Worm (Caenorhabditis elegans): ENCODE results near the gene Y62H9A.12.
"Not testable (repeated sequence)": the region's sequence is repeated elsewhere in the genome, so short reads cannot be mapped to it uniquely, and the experiment has no call there.

Gene Y62H9A.12

DNA sequence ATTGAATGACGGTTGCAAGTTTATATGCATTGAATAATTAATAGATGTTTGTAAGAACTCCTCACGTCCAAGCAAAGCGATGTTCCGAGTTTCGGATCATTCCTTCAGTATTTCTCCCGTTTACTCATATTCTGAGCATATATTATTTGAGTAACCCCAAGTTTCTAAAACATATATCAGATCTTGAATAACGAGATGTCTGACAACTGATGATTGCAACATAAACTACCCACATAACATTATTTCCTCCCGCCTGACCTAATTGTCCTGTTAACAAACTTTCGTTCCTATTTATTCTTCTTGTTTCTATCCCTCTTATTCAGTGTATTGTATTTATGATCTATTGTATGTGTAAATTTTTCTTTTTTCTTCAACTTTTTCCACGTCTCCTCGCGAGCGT, 47.2 kb downstream of the Y62H9A.12 start, which contains the start of gene C49F5.13:
TSS of gene C49F5.13 (plus strand) at position 301 of the 400 bp plus-strand sequence.
- not testable (repeated sequence) for TF ChIP-seq tab-1, T22C8.4, ztf-23 (GFP tag; IDR thresholded peaks at IDR 0.05)

DNA sequence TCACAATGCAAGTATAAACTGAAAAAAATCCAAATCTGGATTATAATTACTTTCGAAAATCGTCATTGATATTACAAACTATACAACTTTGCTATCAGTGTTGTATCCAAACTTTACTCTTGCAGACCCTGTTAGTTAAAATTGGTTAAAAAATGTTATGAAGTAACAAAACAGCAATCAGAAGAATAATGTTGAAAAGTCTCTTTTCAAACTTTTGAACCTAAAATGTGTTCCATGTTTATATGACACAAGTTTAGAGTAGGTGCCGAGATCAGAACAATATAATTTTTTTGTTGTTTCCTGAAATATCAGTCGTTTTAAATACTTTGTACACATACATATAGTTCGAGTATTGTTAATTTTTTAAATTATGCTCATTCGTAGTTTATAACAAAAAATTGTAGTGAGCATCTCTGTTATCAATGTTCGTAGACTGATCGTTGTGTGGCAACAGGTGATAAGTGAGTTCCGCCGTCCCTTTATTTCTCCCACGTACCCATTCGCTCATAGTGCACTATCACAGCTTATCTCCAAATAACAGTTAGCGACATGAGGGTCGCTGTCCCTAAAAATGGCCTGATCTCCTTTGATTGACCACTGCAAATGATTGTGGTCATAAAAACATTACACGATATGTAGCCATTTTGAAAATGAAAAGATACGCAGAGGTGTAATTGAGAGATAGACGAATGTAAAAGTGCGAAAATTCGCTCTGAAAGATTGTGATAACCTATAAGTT, 48.3 kb downstream of the Y62H9A.12 start:
- TF ChIP-seq ref-1 (GFP tag; conservative IDR thresholded peaks at IDR 0.05), result no peak
- TF ChIP-seq med-1 (GFP tag; optimal IDR thresholded peaks at IDR 0.05; ENCODE audit: insufficient read depth), result no peak
- no peak for TF ChIP-seq T22C8.4 (GFP tag; IDR thresholded peaks at IDR 0.05)
- TF ChIP-seq tab-1 (GFP tag; IDR thresholded peaks at IDR 0.05), result no peak
- no peak for TF ChIP-seq cog-1 (tag; optimal IDR thresholded peaks at IDR 0.05)
- TF ChIP-seq ztf-29 (GFP tag; IDR thresholded peaks at IDR 0.05), result no peak
- TF ChIP-seq klf-2 (GFP tag; conservative IDR thresholded peaks at IDR 0.05), result no peak
- no peak for TF ChIP-seq ztf-23 (GFP tag; IDR thresholded peaks at IDR 0.05)
- no peak for TF ChIP-seq flt-1 (GFP tag; IDR thresholded peaks at IDR 0.05)

DNA sequence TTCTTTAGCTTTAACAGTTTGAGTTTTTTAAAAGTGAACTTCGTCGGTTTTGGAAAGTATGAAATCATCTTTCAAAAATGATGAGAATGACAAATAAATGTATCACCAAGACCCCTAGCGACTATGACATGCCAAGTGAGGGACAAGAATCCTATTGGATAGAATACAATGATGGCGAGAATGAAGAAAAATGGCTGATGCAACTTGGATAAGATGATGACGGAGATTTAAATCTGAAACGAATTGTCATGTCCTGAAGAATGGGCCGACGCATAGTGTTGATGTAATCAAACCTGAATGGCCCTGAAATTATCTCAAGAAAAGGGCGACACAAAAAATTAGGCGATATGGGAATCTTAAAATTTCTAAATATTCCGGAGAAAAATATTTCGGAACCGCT, 49.7 kb downstream of the Y62H9A.12 start:
- TF ChIP-seq ztf-29 (GFP tag; IDR thresholded peaks at IDR 0.05) (no peak), tab-1 (GFP tag; IDR thresholded peaks at IDR 0.05) (no peak), cog-1 (tag; optimal IDR thresholded peaks at IDR 0.05) (no peak), klf-2 (GFP tag; conservative IDR thresholded peaks at IDR 0.05) (no peak), flt-1 (GFP tag; IDR thresholded peaks at IDR 0.05) (no peak)

DNA sequence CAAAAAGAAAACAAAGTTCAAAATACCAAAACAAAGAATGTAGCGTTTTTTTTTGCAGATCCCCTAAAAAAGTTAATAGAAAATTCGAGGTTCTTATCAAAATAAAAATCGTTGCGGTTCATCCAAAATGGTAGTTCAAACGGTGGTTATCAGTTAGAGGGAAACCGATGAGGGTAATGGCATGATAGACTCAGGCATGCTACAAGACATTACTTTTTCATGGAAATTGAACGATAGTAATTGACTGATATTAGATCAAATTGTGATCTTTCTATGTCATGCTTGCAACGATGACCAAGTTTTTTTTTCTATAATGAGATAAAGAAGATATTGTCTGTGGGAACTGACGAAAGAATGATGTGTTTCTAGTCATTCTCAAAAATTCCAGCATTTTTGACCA, 50.6 kb downstream of the Y62H9A.12 start:
- no peak for TF ChIP-seq ztf-23 (GFP tag; IDR thresholded peaks at IDR 0.05)

DNA sequence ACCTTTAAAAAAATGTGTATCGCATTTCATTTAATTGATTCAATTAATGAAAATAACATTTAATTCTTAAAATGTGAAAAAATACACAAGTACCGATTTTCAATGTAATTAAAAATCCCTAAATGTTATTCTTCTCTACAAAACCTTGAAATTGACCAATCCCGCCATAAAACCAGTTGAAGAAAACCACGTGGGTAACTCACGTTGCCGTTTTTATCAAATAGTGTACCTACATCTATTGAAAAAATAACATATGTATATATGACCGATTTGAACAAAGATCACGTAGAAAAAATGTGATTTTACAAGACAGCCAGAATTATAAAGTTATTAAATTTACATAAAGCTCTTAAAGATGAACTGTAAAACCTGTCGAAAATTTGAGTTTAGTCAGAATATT, 51.2 kb downstream of the Y62H9A.12 start:
- no peak for TF ChIP-seq ref-1 (GFP tag; conservative IDR thresholded peaks at IDR 0.05)
- TF ChIP-seq klf-2 (GFP tag; conservative IDR thresholded peaks at IDR 0.05), result no peak
- no peak for TF ChIP-seq ztf-23 (GFP tag; IDR thresholded peaks at IDR 0.05)
- TF ChIP-seq T22C8.4 (GFP tag; IDR thresholded peaks at IDR 0.05), result no peak
- no peak for TF ChIP-seq flt-1 (GFP tag; IDR thresholded peaks at IDR 0.05)
- TF ChIP-seq cog-1 (tag; optimal IDR thresholded peaks at IDR 0.05), result no peak
- TF ChIP-seq tab-1 (GFP tag; IDR thresholded peaks at IDR 0.05), result no peak
- TF ChIP-seq ztf-29 (GFP tag; IDR thresholded peaks at IDR 0.05), result no peak
- TF ChIP-seq med-1 (GFP tag; optimal IDR thresholded peaks at IDR 0.05; ENCODE audit: insufficient read depth), result no peak

All from whole organism, midembryonic.